Worm (Caenorhabditis elegans) whole organism, late embryonic: ENCODE measurements around the gene F22F7.4.

Source experiments
- F13H6.1 ChIP-seq: sonication (generic microtip); optimal IDR thresholded peaks from 2 replicates; lab custom pipeline; 2016; ENCODE audit warnings: missing genetic modification characterization, missing compliant biosample characterization
- K09A11.1 ChIP-seq: sonication (generic microtip); optimal IDR thresholded peaks from 2 replicates; lab custom pipeline; 2017; ENCODE audit warnings: antibody characterized with exemption, mild to moderate bottlenecking, missing genetic modification characterization, missing compliant biosample characterization; ENCODE audit not compliant: insufficient read depth
- T23F11.4 ChIP-seq: fragments of 200-800 bp; sonication (Bioruptor generic); optimal IDR thresholded peaks from 2 replicates; lab custom pipeline; 2018; ENCODE audit warnings: mild to moderate bottlenecking, missing genetic modification characterization, missing compliant biosample characterization
- ama-1 ChIP-seq: fragments of 150-350 bp; optimal IDR thresholded peaks from 2 replicates; lab custom pipeline; 2014
- ceh-2 ChIP-seq: sonication (generic microtip); optimal IDR thresholded peaks from 2 replicates; lab custom pipeline; 2016; ENCODE audit warnings: missing genotype, missing genetic modification characterization, missing compliant biosample characterization
- ceh-22 ChIP-seq: sonication (generic microtip); optimal IDR thresholded peaks from 2 replicates; lab custom pipeline; 2017; ENCODE audit warnings: missing biosample characterization, missing genetic modification characterization
- ceh-24 ChIP-seq: sonication (generic microtip); optimal IDR thresholded peaks from 2 replicates; lab custom pipeline; 2016; ENCODE audit warnings: mild to moderate bottlenecking, missing genetic modification characterization, missing compliant biosample characterization
- ceh-31 ChIP-seq: sonication (generic microtip); optimal IDR thresholded peaks from 2 replicates; lab custom pipeline; 2016; ENCODE audit warnings: missing genetic modification characterization, missing compliant biosample characterization
- ceh-48 ChIP-seq: sonication (generic microtip); optimal IDR thresholded peaks from 2 replicates; lab custom pipeline; 2016; ENCODE audit warnings: missing genetic modification characterization, inconsistent platforms, missing compliant biosample characterization
- ceh-6 ChIP-seq: fragments of 200-800 bp; sonication (Bioruptor generic); optimal IDR thresholded peaks from 2 replicates; lab custom pipeline; 2018; ENCODE audit warnings: mild to moderate bottlenecking, missing genetic modification characterization, missing compliant biosample characterization
- che-1 ChIP-seq: sonication (generic microtip); optimal IDR thresholded peaks from 2 replicates; lab custom pipeline; 2016; ENCODE audit warnings: mild to moderate bottlenecking, missing genetic modification characterization, missing compliant biosample characterization
- elt-2 ChIP-seq: sonication (generic microtip); optimal IDR thresholded peaks from 2 replicates; lab custom pipeline; 2016; ENCODE audit warnings: missing genetic modification reagents, missing genetic modification characterization, missing compliant biosample characterization
- ets-4 ChIP-seq: sonication (generic microtip); optimal IDR thresholded peaks from 2 replicates; lab custom pipeline; 2016; ENCODE audit warnings: missing genetic modification characterization, missing compliant biosample characterization
- eyg-1 ChIP-seq: sonication (generic microtip); optimal IDR thresholded peaks from 2 replicates; lab custom pipeline; 2016; ENCODE audit warnings: missing genotype, missing genetic modification characterization, missing compliant biosample characterization
- fkh-10 ChIP-seq: fragments of 150-350 bp; optimal IDR thresholded peaks from 2 replicates; lab custom pipeline; 2014; ENCODE audit warnings: missing biosample characterization, missing genetic modification reagents, missing genetic modification characterization
- gmeb-2 ChIP-seq: sonication (generic microtip); optimal IDR thresholded peaks from 2 replicates; lab custom pipeline; 2016; ENCODE audit warnings: missing genetic modification characterization, inconsistent platforms, missing compliant biosample characterization
- hlh-15 ChIP-seq: sonication (generic microtip); optimal IDR thresholded peaks from 2 replicates; lab custom pipeline; 2016; ENCODE audit warnings: missing genetic modification characterization, missing compliant biosample characterization
- hlh-30 ChIP-seq: sonication (generic microtip); optimal IDR thresholded peaks from 2 replicates; lab custom pipeline; 2017; ENCODE audit warnings: antibody characterized with exemption, missing genetic modification characterization, missing compliant biosample characterization; ENCODE audit not compliant: insufficient read depth
- madf-2 ChIP-seq: sonication (generic microtip); optimal IDR thresholded peaks from 2 replicates; lab custom pipeline; 2017; ENCODE audit warnings: missing genetic modification characterization, missing compliant biosample characterization
- mec-3 ChIP-seq: sonication (generic microtip); optimal IDR thresholded peaks from 2 replicates; lab custom pipeline; 2016; ENCODE audit warnings: borderline replicate concordance, missing genetic modification characterization, missing compliant biosample characterization
- nfya-1 ChIP-seq: sonication (generic microtip); optimal IDR thresholded peaks from 2 replicates; lab custom pipeline; 2017; ENCODE audit warnings: missing genetic modification characterization, mild to moderate bottlenecking, missing compliant biosample characterization, antibody characterized with exemption, moderate library complexity
- nhr-11 ChIP-seq: fragments of 150-350 bp; optimal IDR thresholded peaks from 2 replicates; lab custom pipeline; 2014; ENCODE audit warnings: missing biosample characterization, missing genetic modification characterization
- nhr-232 ChIP-seq: sonication (generic microtip); optimal IDR thresholded peaks from 2 replicates; lab custom pipeline; 2016; ENCODE audit warnings: missing genetic modification characterization, missing compliant biosample characterization
- npax-4 ChIP-seq: sonication (generic microtip); optimal IDR thresholded peaks from 2 replicates; lab custom pipeline; 2016; ENCODE audit warnings: missing genetic modification characterization, missing compliant biosample characterization
- odd-2 ChIP-seq: sonication (generic microtip); optimal IDR thresholded peaks from 2 replicates; lab custom pipeline; 2017; ENCODE audit warnings: antibody characterized with exemption, mild to moderate bottlenecking, missing genetic modification characterization, missing compliant biosample characterization
- pat-9 ChIP-seq: fragments of 200-800 bp; sonication (Bioruptor generic); optimal IDR thresholded peaks from 2 replicates; lab custom pipeline; 2018; ENCODE audit warnings: mild to moderate bottlenecking, missing genetic modification characterization, moderate library complexity, missing compliant biosample characterization
- pha-2 ChIP-seq: sonication (generic microtip); optimal IDR thresholded peaks from 2 replicates; lab custom pipeline; 2017; ENCODE audit warnings: mild to moderate bottlenecking, missing genetic modification characterization, missing compliant biosample characterization
- pha-4 ChIP-seq: fragments of 150-350 bp; optimal IDR thresholded peaks from 2 replicates; lab custom pipeline; 2018; ENCODE audit warnings: missing biosample characterization, missing genetic modification reagents, missing genetic modification characterization
- pqm-1 ChIP-seq: sonication (generic microtip); optimal IDR thresholded peaks from 2 replicates; lab custom pipeline; 2016; ENCODE audit warnings: missing genetic modification characterization, missing compliant biosample characterization
- sox-2 ChIP-seq: fragments of 200-800 bp; sonication (Bioruptor generic); IDR thresholded peaks from 2 replicates; pipeline ENCODE4 v1.3.6; 2022; ENCODE audit warnings: missing genetic modification reagents, missing genetic modification characterization, missing compliant biosample characterization
- sox-4 ChIP-seq: sonication (generic microtip); optimal IDR thresholded peaks from 2 replicates; lab custom pipeline; 2017; ENCODE audit warnings: mild to moderate bottlenecking, missing genetic modification characterization, inconsistent platforms, missing compliant biosample characterization
- tbx-7 ChIP-seq: sonication (generic microtip); optimal IDR thresholded peaks from 2 replicates; lab custom pipeline; 2016; ENCODE audit warnings: missing genotype, missing genetic modification characterization, missing compliant biosample characterization
- ttx-3 ChIP-seq: sonication (generic microtip); optimal IDR thresholded peaks from 2 replicates; lab custom pipeline; 2016; ENCODE audit warnings: missing genetic modification reagents, missing genetic modification characterization, missing compliant biosample characterization
- unc-42 ChIP-seq: sonication (generic microtip); optimal IDR thresholded peaks from 2 replicates; lab custom pipeline; 2016; ENCODE audit warnings: missing genotype, missing genetic modification characterization, missing compliant biosample characterization
- unc-86 ChIP-seq: sonication (generic microtip); optimal IDR thresholded peaks from 2 replicates; lab custom pipeline; 2016; ENCODE audit warnings: missing genetic modification characterization, missing compliant biosample characterization

Gene F22F7.4

DNA sequence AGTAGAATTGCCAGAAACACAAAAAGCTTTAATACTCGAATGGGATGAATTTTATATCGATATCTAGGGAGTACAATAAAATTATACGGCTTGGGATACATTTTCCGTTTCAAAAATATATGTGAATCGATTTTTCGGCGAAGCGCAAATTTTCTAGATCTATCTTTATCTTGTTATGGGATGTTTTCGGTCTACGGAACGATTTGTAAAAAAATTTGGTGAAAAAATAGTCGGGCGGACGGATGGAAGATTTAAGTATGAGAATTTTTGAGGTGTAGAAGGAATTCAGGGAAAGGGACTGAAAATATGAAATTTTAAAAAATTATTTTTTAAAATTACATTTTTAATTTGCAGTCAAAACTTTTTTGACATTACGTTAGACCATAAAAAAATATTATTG, at the start of gene F22F7.4:
F22F7.4 (minus strand) TSS at position 101 of the 400 bp plus-strand sequence.
- TF ChIP-seq ceh-2 (tag; lab: Kevin White, UChicago) (no peak), nfya-1 (tag; lab: Kevin White, UChicago) (no peak), npax-4 (tag; lab: Kevin White, UChicago) (no peak), eyg-1 (tag; lab: Kevin White, UChicago) (no peak)
- TF ChIP-seq, all 69 proteins: peak for 0

DNA sequence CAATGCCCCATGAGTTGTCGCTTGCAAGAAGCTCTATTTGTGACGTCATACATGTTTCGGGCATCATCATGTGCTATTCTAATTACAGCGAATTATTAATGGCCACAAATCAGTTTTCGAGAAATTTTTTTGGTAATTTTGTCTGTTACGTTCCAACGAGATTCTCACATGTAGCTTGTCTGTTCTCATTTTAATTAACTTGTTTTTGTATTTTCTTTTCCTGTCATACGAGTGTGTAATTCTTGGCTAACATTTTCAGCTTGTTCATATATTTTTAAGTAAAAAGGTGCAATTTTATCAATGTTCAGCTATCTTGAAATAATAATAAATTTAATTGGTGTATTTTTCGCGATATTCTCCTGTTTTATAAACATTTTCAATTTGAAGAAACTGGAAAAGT, 49.4 kb upstream of the F22F7.4 start, which contains the start of gene srbc-21:
srbc-21 (plus strand) TSS at position 301 of the 400 bp plus-strand sequence.
- TF ChIP-seq unc-86 (tag; lab: Kevin White, UChicago) (no peak), pha-2 (no peak), ttx-3 (no peak), K09A11.1 (no peak), ceh-31 (tag; lab: Kevin White, UChicago) (no peak), pha-4 (tag; lab: Kevin White, UChicago) (no peak), ets-4 (tag; lab: Kevin White, UChicago) (no peak)

DNA sequence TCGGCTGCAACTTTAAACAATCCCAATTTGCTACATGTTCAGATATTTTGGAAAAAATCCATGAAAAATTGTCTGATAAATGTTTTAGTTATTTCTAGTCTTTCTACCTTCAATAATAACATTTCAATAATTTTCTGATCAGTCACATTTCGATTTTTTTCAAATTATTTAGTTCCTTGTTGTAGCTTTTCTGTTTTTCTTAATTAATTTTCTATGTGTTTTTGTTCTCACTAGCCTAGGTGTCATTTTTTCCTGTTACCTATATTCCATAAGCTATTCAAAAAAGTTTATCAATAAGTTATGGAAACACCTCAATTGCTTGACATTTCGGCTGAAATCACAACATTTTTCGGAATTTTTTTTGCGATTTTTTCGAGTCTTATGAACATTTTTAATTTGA, 47.4 kb upstream of the F22F7.4 start, which contains the start of gene srbc-23:
srbc-23 (plus strand) TSS at position 301 of the 400 bp plus-strand sequence.
- TF ChIP-seq nhr-232 (tag; lab: Kevin White, UChicago) (no peak), T23F11.4 (GFP tag; lab: Kevin White, UChicago) (no peak), ama-1 (lab: Kevin White, UChicago) (no peak), ceh-22 (tag; lab: Kevin White, UChicago) (no peak), madf-2 (tag; lab: Kevin White, UChicago) (no peak), nhr-11 (tag; lab: Kevin White, UChicago) (no peak), ceh-48 (tag; lab: Kevin White, UChicago) (no peak)

DNA sequence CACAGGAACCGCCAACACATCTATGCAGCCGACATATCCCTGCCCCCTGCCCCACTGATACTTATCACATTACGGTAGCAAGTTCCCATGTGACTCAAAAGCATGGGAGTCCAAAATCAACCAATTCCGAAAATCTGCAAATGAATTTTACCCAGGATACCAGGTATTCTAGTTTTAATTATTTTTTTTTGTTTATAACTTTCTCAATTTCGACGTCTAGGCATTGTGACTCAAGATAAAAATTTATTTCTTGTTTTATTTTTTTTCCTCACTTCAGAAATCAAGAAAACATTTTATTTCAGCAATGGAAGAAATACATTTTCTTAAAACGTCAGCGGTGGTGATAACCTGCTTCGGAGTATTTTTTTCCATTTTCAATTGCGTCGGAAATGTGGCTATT, 45.6 kb upstream of the F22F7.4 start, which contains the start of gene srbc-24:
srbc-24 (plus strand) TSS at position 301 of the 400 bp plus-strand sequence.
- TF ChIP-seq pqm-1 (tag; lab: Kevin White, UChicago) = no peak
- TF ChIP-seq fkh-10 (GFP tag; lab: Kevin White, UChicago) = no peak
- TF ChIP-seq ceh-6 (GFP tag; lab: Kevin White, UChicago) = no peak
- TF ChIP-seq elt-2 (tag; lab: Kevin White, UChicago) = no peak
- no peak for TF ChIP-seq ceh-24 (tag; lab: Kevin White, UChicago)
- no peak for TF ChIP-seq hlh-15 (tag; lab: Kevin White, UChicago)
- no peak for TF ChIP-seq pat-9 (tag; lab: Kevin White, UChicago)
- TF ChIP-seq, all 69 proteins: peak for 0

DNA sequence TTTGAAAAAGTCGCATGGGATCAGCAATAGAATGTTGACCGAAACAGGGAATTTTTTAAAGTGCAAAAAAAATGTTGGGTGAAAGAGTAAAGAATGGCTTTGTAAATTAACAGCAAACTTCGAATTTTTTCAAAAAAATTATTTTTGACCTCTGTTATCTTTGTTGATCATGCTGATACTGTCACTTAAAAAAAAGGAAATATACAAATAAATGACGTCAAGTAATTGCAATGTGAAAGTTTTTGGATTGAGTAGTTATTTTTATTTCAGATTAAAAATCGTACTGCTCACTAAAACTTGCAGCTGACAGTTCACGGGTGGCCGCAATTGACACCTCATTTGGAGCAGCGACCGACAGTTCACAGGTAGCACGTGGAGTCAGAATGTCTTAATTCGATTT, 45.0 kb upstream of the F22F7.4 start, which contains the start of gene C45H4.13:
C45H4.13 (minus strand) TSS at position 101 of the 400 bp plus-strand sequence.
- TF ChIP-seq tbx-7 = no peak
- TF ChIP-seq hlh-30 (tag; lab: Kevin White, UChicago) = no peak
- TF ChIP-seq mec-3 (tag; lab: Kevin White, UChicago) = no peak
- TF ChIP-seq unc-42 = no peak
- TF ChIP-seq gmeb-2 (tag; lab: Kevin White, UChicago) = no peak
- no peak for TF ChIP-seq ceh-24 (tag; lab: Kevin White, UChicago)
- no peak for TF ChIP-seq che-1 (tag; lab: Kevin White, UChicago)
- TF ChIP-seq sox-4 (tag; lab: Kevin White, UChicago) = no peak
- no peak for TF ChIP-seq npax-4 (tag; lab: Kevin White, UChicago)
- TF ChIP-seq pha-2 = no peak
- TF ChIP-seq F13H6.1 (tag; lab: Kevin White, UChicago) = no peak
- no peak for TF ChIP-seq sox-2 (GFP tag; lab: Robert Waterston, UW)
- no peak for TF ChIP-seq odd-2 (tag; lab: Kevin White, UChicago)
- TF ChIP-seq, all 69 proteins: peak for 0
